Fruit fly (Drosophila melanogaster): Measurements from ENCODE around the gene CG3402.
A peak's percentile ranks its signal among the peaks of the same experiment; 100 is the strongest.

The CG3402 gene

DNA sequence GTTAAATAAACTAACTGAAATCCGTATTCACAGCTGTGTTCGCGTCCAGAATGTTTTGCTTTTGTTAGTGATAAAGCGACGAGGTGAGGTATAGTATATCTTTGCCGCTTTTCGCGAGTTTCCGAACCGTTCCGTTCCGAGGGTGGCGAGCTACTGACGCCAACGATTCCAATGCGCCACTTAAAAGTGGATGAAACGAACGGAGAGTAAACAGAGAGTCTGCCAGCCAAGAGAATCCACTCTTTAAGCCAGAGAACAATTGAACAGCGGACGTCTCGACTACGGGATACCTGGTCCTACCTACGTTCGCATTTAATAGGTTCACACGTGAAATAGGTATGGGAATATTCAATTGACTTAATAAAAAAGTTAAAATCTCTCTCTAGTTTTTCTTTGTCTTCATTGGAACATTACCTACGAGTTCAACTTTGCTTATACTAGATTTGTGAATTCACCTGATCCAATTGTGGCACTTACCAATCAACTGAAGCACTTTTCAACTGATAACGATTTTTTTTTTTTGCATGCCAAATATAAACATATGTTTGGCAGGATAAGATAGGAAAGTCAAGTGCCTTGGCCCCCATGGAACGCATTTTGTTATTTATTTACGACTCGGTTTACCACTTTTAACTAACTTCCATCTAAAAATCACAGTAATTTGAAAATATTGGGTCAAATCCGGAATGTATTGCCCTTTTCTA lies 48.7 kb downstream of the CG3402 start, which contains the start of gene CG13893 (continued):
- TF ChIP-seq fd102C (GFP tag; optimal IDR thresholded peaks at IDR 0.05) (no peak), tll (GFP tag; optimal IDR thresholded peaks at IDR 0.05) (no peak), lilli (GFP tag; optimal IDR thresholded peaks at IDR 0.05) (peak; percentile 28), Hr3 (GFP tag; optimal IDR thresholded peaks at IDR 0.05) (no peak), CG11398 (GFP tag; optimal IDR thresholded peaks at IDR 0.05) (peak; percentile 32), TFAM (GFP tag; optimal IDR thresholded peaks at IDR 0.05) (no peak), disco-r (GFP tag; optimal IDR thresholded peaks at IDR 0.05) (no peak), fd96Cb (tag; optimal IDR thresholded peaks at IDR 0.05) (no peak), fru (optimal IDR thresholded peaks at IDR 0.05) (no peak), toy (GFP tag; IDR thresholded peaks at IDR 0.05) (no peak), Max (GFP tag; optimal IDR thresholded peaks at IDR 0.05) (no peak), sens (GFP tag) (peak; percentile 87), Mes4 (GFP tag; optimal IDR thresholded peaks at IDR 0.05) (no peak), pita (GFP tag; optimal IDR thresholded peaks at IDR 0.05) (no peak), unc-4 (GFP tag; IDR thresholded peaks at IDR 0.05; ENCODE audit: partially characterized antibody) (peak; percentile 39; the same call in 1 of the 2 replicates), Hr39 (optimal IDR thresholded peaks at IDR 0.05) (no peak), Gsc (GFP tag; IDR thresholded peaks at IDR 0.05) (no peak), MBD-R2 (GFP tag; IDR thresholded peaks at IDR 0.05) (peak; percentile 34; the same call in 1 of the 2 replicates), CG6791 (GFP tag; IDR thresholded peaks at IDR 0.05; ENCODE audit: partially characterized antibody) (0 out of 3 replicates have a peak, but pooled peaks have one; percentile 12), CG34422 (GFP tag; IDR thresholded peaks at IDR 0.05) (peak; percentile 77; the same call in 1 of the 3 replicates), CG4820 (GFP tag; optimal IDR thresholded peaks at IDR 0.05) (no peak), chm (GFP tag; IDR thresholded peaks at IDR 0.05) (peak; percentile 84), CG11085 (GFP tag; IDR thresholded peaks at IDR 0.05) (no peak), pho (GFP tag; optimal IDR thresholded peaks at IDR 0.05) (peak; percentile 21), slou (GFP tag; optimal IDR thresholded peaks at IDR 0.05) (no peak), CG15011 (GFP tag; optimal IDR thresholded peaks at IDR 0.05) (no peak), Awh (GFP tag; IDR thresholded peaks at IDR 0.05) (no peak), CG2199 (GFP tag; IDR thresholded peaks at IDR 0.05) (no peak), CG6272 (GFP tag; IDR thresholded peaks at IDR 0.05) (0 out of 2 replicates have a peak, but pooled peaks have one; percentile 10), trem (tag; optimal IDR thresholded peaks at IDR 0.05) (no peak), nerfin-1 (tag; optimal IDR thresholded peaks at IDR 0.05) (peak; percentile 25), BtbVII (GFP tag; optimal IDR thresholded peaks at IDR 0.05) (peak; percentile 32), CG4730 (GFP tag; IDR thresholded peaks at IDR 0.05) (no peak), CG9817 (tag; optimal IDR thresholded peaks at IDR 0.05) (no peak), Doc3 (GFP tag; IDR thresholded peaks at IDR 0.05; ENCODE audit: partially characterized antibody) (no peak), ttk (GFP tag; IDR thresholded peaks at IDR 0.05) (peak; percentile 48; the same call in 1 of the 2 replicates), CG9609 (GFP tag; optimal IDR thresholded peaks at IDR 0.05) (no peak), CG7556 (GFP tag; optimal IDR thresholded peaks at IDR 0.05) (no peak), bcd (GFP tag; optimal IDR thresholded peaks at IDR 0.05) (no peak), CG4707 (GFP tag; optimal IDR thresholded peaks at IDR 0.05) (no peak), Hmx (GFP tag; optimal IDR thresholded peaks at IDR 0.05) (no peak), grau (tag; optimal IDR thresholded peaks at IDR 0.05) (peak; percentile 14), CG10431 (GFP tag; optimal IDR thresholded peaks at IDR 0.05) (no peak), sisA (GFP tag; IDR thresholded peaks at IDR 0.05) (no peak), croc (GFP tag; conservative IDR thresholded peaks at IDR 0.05) (no peak), onecut (GFP tag; IDR thresholded peaks at IDR 0.05) (no peak), CG12104 (GFP tag; optimal IDR thresholded peaks at IDR 0.05) (peak; percentile 5), Dref (GFP tag; IDR thresholded peaks at IDR 0.05) (0 out of 2 replicates have a peak, but pooled peaks have one; percentile 26), CG10209 (GFP tag; optimal IDR thresholded peaks at IDR 0.05) (no peak), CG10462 (GFP tag; optimal IDR thresholded peaks at IDR 0.05) (no peak), esg (GFP tag; conservative IDR thresholded peaks at IDR 0.05) (no peak)

All from whole organism, embryonic.